Fruit fly (Drosophila melanogaster) whole organism, embryonic: ENCODE measurements around the gene BomT3.

Source experiments
- CG10366 ChIP-seq: fragments of 200-800 bp; sonication (Bioruptor generic); IDR thresholded peaks from 2 replicates; pipeline ENCODE4 v1.3.6; 2022; ENCODE audit warnings: missing biosample characterization, missing genetic modification characterization
- CG10543 ChIP-seq: fragments of 200-800 bp; sonication (Bioruptor generic); optimal IDR thresholded peaks from 3 replicates; lab custom pipeline; 2017; ENCODE audit warnings: missing biosample characterization, mild to moderate bottlenecking, missing genetic modification characterization, moderate library complexity
- CG10959 ChIP-seq: fragments of 200-800 bp; sonication (Bioruptor generic); IDR thresholded peaks from 2 replicates; pipeline ENCODE4 v1.3.6; 2022; ENCODE audit warnings: missing biosample characterization, missing genetic modification characterization
- CG10979 ChIP-seq: fragments of 200-800 bp; sonication (Bioruptor generic); optimal IDR thresholded peaks from 2 replicates; lab custom pipeline; 2018; ENCODE audit warnings: missing biosample characterization, mild to moderate bottlenecking, missing genetic modification characterization, moderate library complexity
- CG11085 ChIP-seq: fragments of 200-800 bp; sonication (Bioruptor generic); IDR thresholded peaks from 2 replicates; pipeline ENCODE4 v1.3.6; 2022; ENCODE audit warnings: missing biosample characterization, missing genetic modification characterization
- CG13424 ChIP-seq: fragments of 200-800 bp; sonication (Bioruptor generic); optimal IDR thresholded peaks from 2 replicates; lab custom pipeline; 2019; ENCODE audit warnings: missing biosample characterization, mild to moderate bottlenecking, missing genetic modification characterization, moderate library complexity
- CG13894 ChIP-seq: fragments of 200-800 bp; sonication (Bioruptor generic); optimal IDR thresholded peaks from 3 replicates; lab custom pipeline; 2018; ENCODE audit warnings: missing biosample characterization, mild to moderate bottlenecking, missing genetic modification characterization, moderate library complexity
- CG15269 ChIP-seq: fragments of 200-800 bp; sonication (Bioruptor generic); optimal IDR thresholded peaks from 2 replicates; lab custom pipeline; 2018; ENCODE audit warnings: missing biosample characterization, mild to moderate bottlenecking, missing genetic modification characterization, moderate library complexity
- CG1529 ChIP-seq: fragments of 200-800 bp; sonication (Bioruptor generic); optimal IDR thresholded peaks from 3 replicates; lab custom pipeline; 2018; ENCODE audit warnings: missing biosample characterization, missing genetic modification characterization
- CG2202 ChIP-seq: fragments of 200-800 bp; sonication (Bioruptor generic); optimal IDR thresholded peaks from 2 replicates; lab custom pipeline; 2018; ENCODE audit warnings: missing biosample characterization, mild to moderate bottlenecking, missing genetic modification characterization
- CG2678 ChIP-seq: fragments of 200-800 bp; sonication (Bioruptor generic); optimal IDR thresholded peaks from 3 replicates; lab custom pipeline; 2019; ENCODE audit warnings: missing biosample characterization, mild to moderate bottlenecking, missing genetic modification characterization, moderate library complexity
- CG2889 ChIP-seq: fragments of 200-800 bp; sonication (Bioruptor generic); IDR thresholded peaks from 3 replicates; pipeline ENCODE4 v1.3.6; 2022; ENCODE audit warnings: missing biosample characterization, missing genetic modification characterization
- CG30403 ChIP-seq: fragments of 200-800 bp; sonication (Bioruptor generic); optimal IDR thresholded peaks from 3 replicates; lab custom pipeline; 2016; ENCODE audit warnings: missing biosample characterization, missing genetic modification characterization
- CG31388 ChIP-seq: fragments of 200-800 bp; sonication (Bioruptor generic); optimal IDR thresholded peaks from 2 replicates; lab custom pipeline; 2016; ENCODE audit warnings: missing biosample characterization, missing genetic modification characterization
- CG34422 ChIP-seq: fragments of 200-800 bp; sonication (Bioruptor generic); IDR thresholded peaks from 3 replicates; pipeline ENCODE4 v1.3.6; 2022; ENCODE audit warnings: missing biosample characterization, missing genetic modification characterization
- CG3847 ChIP-seq: fragments of 200-800 bp; sonication (Bioruptor generic); IDR thresholded peaks from 2 replicates; pipeline ENCODE4 v1.3.6; 2022; ENCODE audit warnings: missing biosample characterization, missing genetic modification characterization
- CG4424 ChIP-seq: fragments of 200-800 bp; sonication (Bioruptor generic); optimal IDR thresholded peaks from 3 replicates; lab custom pipeline; 2016; ENCODE audit warnings: missing biosample characterization, missing genetic modification characterization
- CG4730 ChIP-seq: fragments of 200-800 bp; sonication (Bioruptor generic); IDR thresholded peaks from 2 replicates; pipeline ENCODE4 v1.3.6; 2022; ENCODE audit warnings: missing biosample characterization, missing genetic modification characterization
- CG6689 ChIP-seq: fragments of 200-800 bp; sonication (Bioruptor generic); IDR thresholded peaks from 2 replicates; pipeline ENCODE4 v1.3.6; 2022; ENCODE audit warnings: missing biosample characterization, missing genetic modification characterization
- CG7556 ChIP-seq: fragments of 200-800 bp; sonication (Bioruptor generic); optimal IDR thresholded peaks from 2 replicates; lab custom pipeline; 2017; ENCODE audit warnings: missing biosample characterization, mild to moderate bottlenecking, missing genetic modification characterization
- CkIIα-i1 ChIP-seq: fragments of 200-800 bp; sonication (Bioruptor generic); IDR thresholded peaks from 2 replicates; pipeline ENCODE4 v1.3.6; 2022; ENCODE audit warnings: missing biosample characterization, missing genetic modification characterization
- Eip74EF ChIP-seq, 2 experiments: fragments of 200-800 bp in 1 of 2; fragments of >200 bp in 1 of 2; sonication (Bioruptor generic) in 1 of 2; optimal IDR thresholded peaks; 2 replicates each; lab custom pipeline; 2017 to 2019; ENCODE audit warnings: missing biosample characterization in 2 of 2, missing genetic modification characterization in 2 of 2, mild to moderate bottlenecking in 1 of 2, moderate library complexity in 1 of 2
- Hr3 ChIP-seq: fragments of 200-800 bp; sonication (Bioruptor generic); optimal IDR thresholded peaks from 3 replicates; lab custom pipeline; 2016; ENCODE audit warnings: missing biosample characterization, missing genetic modification characterization
- Neu2 ChIP-seq: fragments of 200-800 bp; sonication (Bioruptor generic); optimal IDR thresholded peaks from 3 replicates; lab custom pipeline; 2016; ENCODE audit warnings: missing biosample characterization, missing genetic modification characterization, borderline replicate concordance
- Nf-YA ChIP-seq: fragments of 200-800 bp; sonication (Bioruptor generic); IDR thresholded peaks from 2 replicates; pipeline ENCODE4 v1.3.6; 2022; ENCODE audit warnings: missing biosample characterization, missing genetic modification characterization
- PHDP ChIP-seq: fragments of 200-800 bp; sonication (Bioruptor generic); optimal IDR thresholded peaks from 3 replicates; lab custom pipeline; 2018; ENCODE audit warnings: missing biosample characterization, mild to moderate bottlenecking, missing genetic modification characterization, moderate library complexity
- Rfx ChIP-seq: fragments of 200-800 bp; sonication (Bioruptor generic); IDR thresholded peaks from 2 replicates; pipeline ENCODE4 v1.3.6; 2022; ENCODE audit warnings: missing biosample characterization, missing genetic modification characterization
- Sox100B ChIP-seq: fragments of 200-800 bp; sonication (Bioruptor generic); optimal IDR thresholded peaks from 3 replicates; lab custom pipeline; 2018; ENCODE audit warnings: missing biosample characterization, mild to moderate bottlenecking, missing genetic modification characterization
- Usf ChIP-seq: fragments of 200-800 bp; sonication (Bioruptor generic); optimal IDR thresholded peaks from 2 replicates; lab custom pipeline; 2017; ENCODE audit warnings: missing genotype, missing biosample characterization, missing genetic modification characterization
- aop ChIP-seq: fragments of 200-800 bp; sonication (Bioruptor generic); IDR thresholded peaks from 2 replicates; pipeline ENCODE4 v1.3.6; 2022; ENCODE audit warnings: missing biosample characterization, missing genetic modification characterization
- az2 ChIP-seq: fragments of 200-800 bp; sonication (Bioruptor generic); optimal IDR thresholded peaks from 3 replicates; lab custom pipeline; 2016; ENCODE audit warnings: missing biosample characterization, missing genetic modification characterization
- bcd ChIP-seq: fragments of 200-800 bp; sonication (Bioruptor generic); optimal IDR thresholded peaks from 2 replicates; lab custom pipeline; 2017; ENCODE audit warnings: missing biosample characterization, mild to moderate bottlenecking, missing genetic modification characterization
- bsh ChIP-seq, 2 experiments: fragments of 200-800 bp; sonication (Bioruptor generic); optimal IDR thresholded peaks; 2 replicates each; lab custom pipeline; 2017 to 2018; ENCODE audit warnings: mild to moderate bottlenecking in 2 of 2, missing biosample characterization in 2 of 2, missing genetic modification characterization in 2 of 2, moderate library complexity in 1 of 2
- btn ChIP-seq: fragments of 200-800 bp; sonication (Bioruptor generic); optimal IDR thresholded peaks from 2 replicates; lab custom pipeline; 2016; ENCODE audit warnings: missing biosample characterization, missing genetic modification characterization
- cato ChIP-seq: fragments of 200-800 bp; sonication (Bioruptor generic); optimal IDR thresholded peaks from 2 replicates; lab custom pipeline; 2016; ENCODE audit warnings: missing biosample characterization, missing genetic modification characterization, borderline replicate concordance
- croc ChIP-seq: fragments of 200-800 bp; sonication (Bioruptor generic); conservative IDR thresholded peaks from 3 replicates; pipeline ENCODE4 v1.3.6; 2022; ENCODE audit warnings: missing biosample characterization, missing genetic modification characterization
- crp ChIP-seq, 2 experiments: fragments of 200-800 bp; sonication (Bioruptor generic); optimal IDR thresholded peaks; 2 replicates in 1 of 2; 3 replicates in 1 of 2; lab custom pipeline; 2017; ENCODE audit warnings: missing biosample characterization in 2 of 2, missing genetic modification characterization in 2 of 2, mild to moderate bottlenecking in 1 of 2, moderate library complexity in 1 of 2
- gfzf ChIP-seq: fragments of 200-800 bp; sonication (Bioruptor generic); optimal IDR thresholded peaks from 2 replicates; lab custom pipeline; 2016; ENCODE audit warnings: missing biosample characterization, mild to moderate bottlenecking, missing genetic modification characterization, moderate library complexity
- ind ChIP-seq: fragments of 200-800 bp; sonication (Bioruptor generic); optimal IDR thresholded peaks from 3 replicates; lab custom pipeline; 2016; ENCODE audit warnings: missing biosample characterization, missing genetic modification characterization
- inv ChIP-seq: fragments of 200-800 bp; sonication (Bioruptor generic); IDR thresholded peaks from 2 replicates; pipeline ENCODE4 v1.3.6; 2022; ENCODE audit warnings: missing biosample characterization, missing genetic modification characterization; ENCODE audit not compliant: partially characterized antibody
- lola ChIP-seq, 3 experiments: fragments of >200 bp in 2 of 3; fragments of 200-800 bp in 1 of 3; sonication (Bioruptor generic) in 1 of 3; optimal IDR thresholded peaks; 2 replicates each; lab custom pipeline; 2017 to 2019; ENCODE audit warnings: missing biosample characterization in 3 of 3, missing genetic modification characterization in 3 of 3, mild to moderate bottlenecking in 1 of 3, moderate library complexity in 1 of 3
- lov ChIP-seq, 2 experiments: fragments of 200-800 bp in 1 of 2; fragments of >200 bp in 1 of 2; sonication (Bioruptor generic) in 1 of 2; IDR thresholded peaks in 1 of 2; optimal IDR thresholded peaks in 1 of 2; 2 replicates in 1 of 2; 3 replicates in 1 of 2; pipeline versions ENCODE4 v1.3.6 to Lab custom; 2017 to 2022; ENCODE audit warnings: missing biosample characterization in 1 of 2, missing genetic modification characterization in 1 of 2
- nmo ChIP-seq: fragments of 200-800 bp; sonication (Bioruptor generic); optimal IDR thresholded peaks from 2 replicates; lab custom pipeline; 2018; ENCODE audit warnings: missing biosample characterization, mild to moderate bottlenecking, missing genetic modification characterization, moderate library complexity
- pho ChIP-seq: fragments of 200-800 bp; sonication (Bioruptor generic); optimal IDR thresholded peaks from 2 replicates; lab custom pipeline; 2016; ENCODE audit warnings: missing biosample characterization, missing genetic modification characterization
- row ChIP-seq: fragments of 200-800 bp; sonication (Bioruptor generic); IDR thresholded peaks from 3 replicates; pipeline ENCODE4 v1.3.6; 2022; ENCODE audit warnings: missing biosample characterization, missing genetic modification characterization
- sob ChIP-seq: fragments of 200-800 bp; sonication (Bioruptor generic); IDR thresholded peaks from 2 replicates; pipeline ENCODE4 v1.3.6; 2022; ENCODE audit warnings: missing biosample characterization, missing genetic modification characterization
- sqz ChIP-seq: fragments of 200-800 bp; sonication (Bioruptor generic); optimal IDR thresholded peaks from 3 replicates; lab custom pipeline; 2018; ENCODE audit warnings: missing biosample characterization, mild to moderate bottlenecking, missing genetic modification characterization
- tgo ChIP-seq: fragments of 200-800 bp; sonication (Bioruptor generic); IDR thresholded peaks from 3 replicates; pipeline ENCODE4 v1.3.6; 2022; ENCODE audit warnings: missing biosample characterization, missing genetic modification characterization
- tio ChIP-seq: fragments of 200-800 bp; sonication (Bioruptor generic); optimal IDR thresholded peaks from 2 replicates; lab custom pipeline; 2017; ENCODE audit warnings: missing biosample characterization, missing genetic modification characterization, inconsistent platforms
- zfh1 ChIP-seq: fragments of 200-800 bp; sonication (Bioruptor generic); IDR thresholded peaks from 3 replicates; pipeline ENCODE4 v1.3.6; 2022; ENCODE audit warnings: missing biosample characterization, missing genetic modification characterization

The BomT3 gene

dm6 chr3R:22123347-22123746 lies 37.1 kb upstream of the BomT3 start (continued):
- no peak for TF ChIP-seq crp (GFP tag; optimal IDR thresholded peaks at IDR 0.05; lab: Kevin White, UChicago)
- no peak for TF ChIP-seq CG1529
- no peak for TF ChIP-seq CG2202 (tag; lab: Kevin White, UChicago)
- TF ChIP-seq Usf (GFP tag; lab: Kevin White, UChicago), result no peak
- TF ChIP-seq ind, result peak; percentile 40
- no peak for TF ChIP-seq Eip74EF (GFP tag; optimal IDR thresholded peaks at IDR 0.05; lab: Kevin White, UChicago)
- no peak for TF ChIP-seq CG13894 (tag; lab: Kevin White, UChicago)
- TF ChIP-seq CG6689 (GFP tag; lab: Robert Waterston, UW), result peak; percentile 28; the same call in 1 of the 2 replicates
- no peak for TF ChIP-seq CG10959
- TF ChIP-seq PHDP, result peak; percentile 53
- no peak for TF ChIP-seq CG2889 (GFP tag; lab: Robert Waterston, UW)
- peak; percentile 49 for TF ChIP-seq row (GFP tag; lab: Robert Waterston, UW)
- TF ChIP-seq CkIIα-i1 (GFP tag; lab: Robert Waterston, UW), result no peak
- peak; percentile 0 for TF ChIP-seq CG13424 (tag; lab: Kevin White, UChicago)
- no peak for TF ChIP-seq btn (GFP tag; lab: Kevin White, UChicago)
- peak; percentile 9 for TF ChIP-seq bcd
- TF ChIP-seq sqz (GFP tag; lab: Kevin White, UChicago), result no peak
- peak; percentile 39 for TF ChIP-seq CG15269 (tag; lab: Kevin White, UChicago)
- peak; percentile 13 for TF ChIP-seq CG7556 (GFP tag; lab: Kevin White, UChicago)
- TF ChIP-seq CG34422, result no peak
- TF ChIP-seq gfzf (GFP tag; lab: Kevin White, UChicago), result no peak
- no peak for TF ChIP-seq Neu2 (GFP tag; lab: Kevin White, UChicago)
- TF ChIP-seq croc (GFP tag; lab: Robert Waterston, UW), result no peak
- TF ChIP-seq CG10366 (GFP tag; lab: Robert Waterston, UW), result peak; percentile 15; the same call in 1 of the 2 replicates
- no peak for TF ChIP-seq zfh1 (GFP tag; lab: Robert Waterston, UW)
- peak; percentile 27; the same call in 1 of the 2 replicates for TF ChIP-seq Rfx
- no peak for TF ChIP-seq pho (GFP tag; lab: Kevin White, UChicago)
- TF ChIP-seq CG11085 (GFP tag; lab: Robert Waterston, UW), result no peak
- TF ChIP-seq lov (optimal IDR thresholded peaks at IDR 0.05; lab: Kevin White, UChicago), result no peak
- TF ChIP-seq lov (GFP tag; IDR thresholded peaks at IDR 0.05; lab: Robert Waterston, UW), result no peak
- TF ChIP-seq lola (GFP tag; optimal IDR thresholded peaks at IDR 0.05; lab: Kevin White, UChicago), result no peak
- peak; percentile 54 for TF ChIP-seq CG2678 (tag; lab: Kevin White, UChicago)
- no peak for TF ChIP-seq CG4730
- no peak for TF ChIP-seq az2 (GFP tag; lab: Kevin White, UChicago)
- TF ChIP-seq sob (GFP tag; lab: Robert Waterston, UW), result no peak
- no peak for TF ChIP-seq CG10543 (GFP tag; lab: Kevin White, UChicago)
- no peak for TF ChIP-seq inv (GFP tag; lab: Robert Waterston, UW)
- no peak for TF ChIP-seq CG10979 (tag; lab: Kevin White, UChicago)
- TF ChIP-seq tio, result peak; percentile 20
- no peak for TF ChIP-seq Hr3 (GFP tag; lab: Kevin White, UChicago)
- peak; percentile 34; the same call in 1 of the 2 replicates for TF ChIP-seq CG3847 (GFP tag; lab: Robert Waterston, UW)
- TF ChIP-seq nmo (GFP tag; lab: Kevin White, UChicago), result peak; percentile 28
- TF ChIP-seq Nf-YA (GFP tag; lab: Robert Waterston, UW), result no peak
- no peak for TF ChIP-seq cato (GFP tag; lab: Kevin White, UChicago)
- TF ChIP-seq aop (GFP tag; lab: Robert Waterston, UW), result no peak
- peak; percentile 2 for TF ChIP-seq CG30403
- no peak for TF ChIP-seq CG31388 (GFP tag; lab: Kevin White, UChicago)
- TF ChIP-seq CG4424, result peak; percentile 22
- peak; percentile 37; the same call in 1 of the 3 replicates for TF ChIP-seq tgo
- TF ChIP-seq bsh (GFP tag; optimal IDR thresholded peaks at IDR 0.05; lab: Kevin White, UChicago), result peak in 1 of 2 experiments; percentile 49
- peak; percentile 22 for TF ChIP-seq Sox100B (GFP tag; lab: Kevin White, UChicago)
